Fruit fly (Drosophila melanogaster) whole organism, prepupa: ENCODE results near the gene Rala.

ENCODE experiments used
- Blimp-1 ChIP-seq: fragments of 200-800 bp; sonication (Bioruptor generic); optimal IDR thresholded peaks from 3 replicates; lab custom pipeline; 2017; ENCODE audit warnings: missing biosample characterization, missing genetic modification characterization, mild to moderate bottlenecking, moderate library complexity, missing genetic modification reagents
- CG10631 ChIP-seq: fragments of 200-800 bp; sonication (Bioruptor generic); optimal IDR thresholded peaks from 2 replicates; lab custom pipeline; 2016; ENCODE audit warnings: missing biosample characterization, missing genetic modification characterization
- CG10669 ChIP-seq: fragments of 200-800 bp; sonication (Bioruptor generic); optimal IDR thresholded peaks from 3 replicates; lab custom pipeline; 2018; ENCODE audit warnings: missing biosample characterization, mild to moderate bottlenecking, missing genetic modification characterization, moderate library complexity
- CG11294 ChIP-seq: fragments of 200-800 bp; sonication (Bioruptor generic); IDR thresholded peaks from 2 replicates; pipeline ENCODE4 v1.3.6; 2022; ENCODE audit warnings: missing biosample characterization, missing genetic modification characterization
- CG11762 ChIP-seq: fragments of 200-800 bp; sonication (Bioruptor generic); optimal IDR thresholded peaks from 3 replicates; lab custom pipeline; 2016; ENCODE audit warnings: missing biosample characterization, missing genetic modification characterization; ENCODE audit not compliant: insufficient read depth
- CG11902 ChIP-seq: fragments of 200-800 bp; sonication (Bioruptor generic); optimal IDR thresholded peaks from 3 replicates; lab custom pipeline; 2016; ENCODE audit warnings: missing biosample characterization, missing genetic modification characterization
- CG15336 ChIP-seq: fragments of 200-800 bp; sonication (Bioruptor generic); IDR thresholded peaks from 2 replicates; pipeline ENCODE4 v1.3.6; 2022; ENCODE audit warnings: missing biosample characterization, missing genetic modification characterization
- CG1621 ChIP-seq: fragments of 200-800 bp; sonication (Bioruptor generic); optimal IDR thresholded peaks from 3 replicates; lab custom pipeline; 2018; ENCODE audit warnings: missing biosample characterization, mild to moderate bottlenecking, missing genetic modification characterization
- CG16779 ChIP-seq: fragments of 200-800 bp; sonication (Bioruptor generic); optimal IDR thresholded peaks from 3 replicates; lab custom pipeline; 2017; ENCODE audit warnings: missing biosample characterization, mild to moderate bottlenecking, missing genetic modification characterization
- CG3032 ChIP-seq: fragments of 200-800 bp; optimal IDR thresholded peaks from 2 replicates; lab custom pipeline; 2019; ENCODE audit warnings: missing biosample characterization, mild to moderate bottlenecking, missing genetic modification characterization, moderate library complexity
- CG34406 ChIP-seq: fragments of 200-800 bp; sonication (Bioruptor generic); optimal IDR thresholded peaks from 3 replicates; lab custom pipeline; 2016; ENCODE audit warnings: missing biosample characterization, missing genetic modification characterization
- CG4318 ChIP-seq: fragments of 200-800 bp; sonication (Bioruptor generic); optimal IDR thresholded peaks from 3 replicates; lab custom pipeline; 2017; ENCODE audit warnings: missing biosample characterization, mild to moderate bottlenecking, missing genetic modification characterization
- CG6276 ChIP-seq: fragments of 200-800 bp; sonication (Bioruptor generic); optimal IDR thresholded peaks from 2 replicates; lab custom pipeline; 2017; ENCODE audit warnings: missing biosample characterization, mild to moderate bottlenecking, missing genetic modification characterization
- CG6792 ChIP-seq: fragments of 200-800 bp; sonication (Bioruptor generic); optimal IDR thresholded peaks from 3 replicates; lab custom pipeline; 2016; ENCODE audit warnings: missing biosample characterization, missing genetic modification characterization
- CG8319 ChIP-seq: fragments of 200-800 bp; sonication (Bioruptor generic); optimal IDR thresholded peaks from 3 replicates; lab custom pipeline; 2016; ENCODE audit warnings: missing biosample characterization, missing genetic modification characterization
- CG9139 ChIP-seq: fragments of 200-800 bp; sonication (Bioruptor generic); optimal IDR thresholded peaks from 3 replicates; lab custom pipeline; 2017; ENCODE audit warnings: missing biosample characterization, mild to moderate bottlenecking, missing genetic modification characterization
- Eip75B ChIP-seq: fragments of 200-800 bp; sonication (Bioruptor generic); optimal IDR thresholded peaks from 3 replicates; lab custom pipeline; 2016; ENCODE audit warnings: missing biosample characterization, missing genetic modification characterization
- Eip78C ChIP-seq: fragments of 200-800 bp; sonication (Bioruptor generic); peaks from one replicate; lab custom pipeline; 2016; ENCODE audit warnings: missing biosample characterization, missing genetic modification characterization
- Eip93F ChIP-seq: fragments of 200-800 bp; sonication (Bioruptor generic); optimal IDR thresholded peaks from 2 replicates; lab custom pipeline; 2016; ENCODE audit warnings: missing biosample characterization, mild to moderate bottlenecking, missing genetic modification characterization
- Ets96B ChIP-seq: fragments of 200-800 bp; optimal IDR thresholded peaks from 2 replicates; lab custom pipeline; 2019; ENCODE audit warnings: missing biosample characterization, mild to moderate bottlenecking, missing genetic modification characterization, moderate library complexity
- Gug ChIP-seq: fragments of 200-800 bp; sonication (Bioruptor generic); IDR thresholded peaks from 2 replicates; pipeline ENCODE4 v1.3.6; 2022; ENCODE audit warnings: missing biosample characterization, missing genetic modification characterization
- Hr38 ChIP-seq: sonication (Bioruptor generic); optimal IDR thresholded peaks from 2 replicates; lab custom pipeline; 2016; ENCODE audit warnings: missing biosample characterization, missing genetic modification characterization
- Hr39 ChIP-seq: fragments of 200-800 bp; sonication (Bioruptor generic); optimal IDR thresholded peaks from 2 replicates; lab custom pipeline; 2016; ENCODE audit warnings: missing biosample characterization, missing genetic modification characterization
- Hr4 ChIP-seq: fragments of 200-800 bp; sonication (Bioruptor generic); optimal IDR thresholded peaks from 3 replicates; lab custom pipeline; 2016; ENCODE audit warnings: missing biosample characterization, missing genetic modification characterization
- Lpt ChIP-seq: fragments of 200-800 bp; sonication (Bioruptor generic); optimal IDR thresholded peaks from 3 replicates; lab custom pipeline; 2016; ENCODE audit warnings: missing biosample characterization, missing genetic modification characterization
- Met ChIP-seq: fragments of 200-800 bp; sonication (Bioruptor generic); optimal IDR thresholded peaks from 3 replicates; lab custom pipeline; 2016; ENCODE audit warnings: missing biosample characterization, missing genetic modification characterization
- OdsH ChIP-seq: fragments of 200-800 bp; sonication (Bioruptor generic); optimal IDR thresholded peaks from 3 replicates; lab custom pipeline; 2016; ENCODE audit warnings: missing biosample characterization, missing genetic modification characterization
- Sox102F ChIP-seq: fragments of 200-800 bp; sonication (Bioruptor generic); optimal IDR thresholded peaks from 2 replicates; lab custom pipeline; 2016; ENCODE audit warnings: missing biosample characterization, mild to moderate bottlenecking, missing genetic modification characterization
- Sox14 ChIP-seq: fragments of 200-800 bp; sonication (Bioruptor generic); optimal IDR thresholded peaks from 3 replicates; lab custom pipeline; 2016; ENCODE audit warnings: missing biosample characterization, missing genetic modification characterization
- Sox15 ChIP-seq: fragments of 200-800 bp; sonication (Bioruptor generic); optimal IDR thresholded peaks from 3 replicates; lab custom pipeline; 2016; ENCODE audit warnings: missing biosample characterization, missing genetic modification characterization
- achi ChIP-seq: fragments of 200-800 bp; sonication (Bioruptor generic); optimal IDR thresholded peaks from 3 replicates; lab custom pipeline; 2016; ENCODE audit warnings: missing biosample characterization, missing genetic modification characterization
- acj6 ChIP-seq: fragments of 200-800 bp; sonication (Bioruptor generic); optimal IDR thresholded peaks from 3 replicates; lab custom pipeline; 2016; ENCODE audit warnings: missing biosample characterization, missing genetic modification characterization
- cyc ChIP-seq: fragments of 200-800 bp; sonication (Bioruptor generic); optimal IDR thresholded peaks from 3 replicates; lab custom pipeline; 2016; ENCODE audit warnings: missing biosample characterization, missing genetic modification characterization
- dac ChIP-seq: fragments of 200-800 bp; sonication (Bioruptor generic); optimal IDR thresholded peaks from 2 replicates; lab custom pipeline; 2017; ENCODE audit warnings: missing biosample characterization, mild to moderate bottlenecking, missing genetic modification characterization
- eg ChIP-seq: fragments of 200-800 bp; sonication (Bioruptor generic); IDR thresholded peaks from 3 replicates; pipeline ENCODE4 v1.3.6; 2022; ENCODE audit warnings: missing biosample characterization, missing genetic modification characterization
- esn ChIP-seq: fragments of 200-800 bp; sonication (Bioruptor generic); optimal IDR thresholded peaks from 2 replicates; lab custom pipeline; 2016; ENCODE audit warnings: missing biosample characterization, mild to moderate bottlenecking, missing genetic modification characterization, moderate library complexity
- fd59A ChIP-seq: fragments of 200-800 bp; sonication (Bioruptor generic); optimal IDR thresholded peaks from 2 replicates; lab custom pipeline; 2017; ENCODE audit warnings: missing biosample characterization, mild to moderate bottlenecking, missing genetic modification characterization, missing genetic modification reagents
- fd85E ChIP-seq: fragments of 200-800 bp; sonication (Bioruptor generic); optimal IDR thresholded peaks from 3 replicates; lab custom pipeline; 2016; ENCODE audit warnings: missing biosample characterization, missing genetic modification characterization
- fkh ChIP-seq: fragments of 200-800 bp; sonication (Bioruptor generic); optimal IDR thresholded peaks from 3 replicates; lab custom pipeline; 2017; ENCODE audit warnings: missing biosample characterization, mild to moderate bottlenecking, missing genetic modification characterization, moderate library complexity
- net ChIP-seq: fragments of 200-800 bp; sonication (Bioruptor generic); optimal IDR thresholded peaks from 3 replicates; lab custom pipeline; 2016; ENCODE audit warnings: missing biosample characterization, missing genetic modification characterization
- pdm3 ChIP-seq: fragments of 200-800 bp; sonication (Bioruptor generic); optimal IDR thresholded peaks from 3 replicates; lab custom pipeline; 2016; ENCODE audit warnings: missing biosample characterization, missing genetic modification characterization
- spab ChIP-seq: fragments of 200-800 bp; sonication (Bioruptor generic); optimal IDR thresholded peaks from 2 replicates; lab custom pipeline; 2017; ENCODE audit warnings: missing biosample characterization, mild to moderate bottlenecking, missing genetic modification characterization, missing genetic modification reagents
- ss ChIP-seq, 2 experiments: fragments of 200-800 bp; sonication (Bioruptor generic); optimal IDR thresholded peaks; 2 replicates in 1 of 2; 3 replicates in 1 of 2; lab custom pipeline; 2017 to 2018; ENCODE audit warnings: mild to moderate bottlenecking in 2 of 2, missing biosample characterization in 2 of 2, missing genetic modification characterization in 2 of 2, moderate library complexity in 1 of 2
- svp ChIP-seq: fragments of 200-800 bp; sonication (Bioruptor generic); peaks from one replicate; lab custom pipeline; 2016; ENCODE audit warnings: missing biosample characterization, missing genetic modification characterization
- topi ChIP-seq: fragments of 200-800 bp; sonication (Bioruptor generic); optimal IDR thresholded peaks from 3 replicates; lab custom pipeline; 2016; ENCODE audit warnings: missing biosample characterization, missing genetic modification characterization
- vri ChIP-seq: fragments of 200-800 bp; sonication (Bioruptor generic); optimal IDR thresholded peaks from 3 replicates; lab custom pipeline; 2016; ENCODE audit warnings: missing biosample characterization, mild to moderate bottlenecking, missing genetic modification characterization

The Rala gene

dm6 chrX:3681729-3682482 is 37.5 kb downstream of the Rala start (continued):
- no peak for TF ChIP-seq fkh (GFP tag; lab: Kevin White, UChicago)
- peak; percentile 89 to 95 for TF ChIP-seq ss (GFP tag; optimal IDR thresholded peaks at IDR 0.05; lab: Kevin White, UChicago)
- TF ChIP-seq eg (GFP tag; lab: Robert Waterston, UW) = peak; percentile 93
- peak; percentile 47 for TF ChIP-seq Blimp-1
- peak; percentile 94 for TF ChIP-seq CG6276 (GFP tag; lab: Kevin White, UChicago)
- peak; percentile 95 for TF ChIP-seq Hr4 (GFP tag; lab: Kevin White, UChicago)
- peak; percentile 94 for TF ChIP-seq acj6 (GFP tag; lab: Kevin White, UChicago)
- TF ChIP-seq topi (GFP tag; lab: Kevin White, UChicago) = peak; percentile 92
- TF ChIP-seq Eip75B (GFP tag; lab: Kevin White, UChicago) = peak; percentile 97
- TF ChIP-seq, all 60 proteins: peak for 58

DNA sequence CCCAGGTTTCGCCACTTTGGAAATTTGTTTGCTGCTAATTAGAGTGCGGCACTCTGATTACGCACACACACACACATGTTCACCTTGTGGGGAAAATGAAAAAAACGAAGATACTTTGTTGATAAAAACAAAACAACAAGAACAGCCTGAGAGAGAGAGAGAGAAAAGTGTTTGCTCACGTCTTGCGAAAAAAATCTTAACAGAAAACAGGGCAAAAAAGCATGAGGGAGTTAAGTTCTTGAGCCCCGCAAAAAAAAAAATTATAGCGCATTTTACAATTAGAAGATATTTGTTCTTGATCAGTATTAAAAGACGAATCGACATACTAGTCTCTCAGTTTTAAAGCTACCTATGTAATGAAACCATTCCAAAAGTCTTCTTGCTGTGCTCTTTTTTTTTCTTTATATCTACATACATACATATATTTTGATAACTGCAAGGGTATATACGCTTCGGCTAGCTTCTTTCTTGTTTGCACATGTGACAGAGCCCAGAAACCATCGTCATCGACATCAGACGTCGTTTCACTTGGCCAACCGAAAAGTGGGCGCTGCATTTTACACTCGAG is 38.6 kb downstream of the Rala start:
- peak; percentile 77 for TF ChIP-seq achi (GFP tag; lab: Kevin White, UChicago)
- peak; percentile 29 for TF ChIP-seq CG4318 (GFP tag; lab: Kevin White, UChicago)
- peak; percentile 54 for TF ChIP-seq CG11902 (GFP tag; lab: Kevin White, UChicago)
- TF ChIP-seq CG10669 (GFP tag; lab: Kevin White, UChicago) = peak; percentile 62
- TF ChIP-seq Met (GFP tag; lab: Kevin White, UChicago) = peak; percentile 80
- peak; percentile 72 for TF ChIP-seq Sox14
- TF ChIP-seq OdsH (GFP tag; lab: Kevin White, UChicago) = peak; percentile 77
- no peak for TF ChIP-seq Eip93F (GFP tag; lab: Kevin White, UChicago)
- peak; percentile 63 for TF ChIP-seq Sox15
- TF ChIP-seq pdm3 (GFP tag; lab: Kevin White, UChicago) = peak; percentile 82
- TF ChIP-seq CG3032 (tag; lab: Kevin White, UChicago) = peak; percentile 68
- no peak for TF ChIP-seq fkh (GFP tag; lab: Kevin White, UChicago)
- TF ChIP-seq Ets96B = peak; percentile 59
- peak; percentile 75 for TF ChIP-seq CG34406 (GFP tag; lab: Kevin White, UChicago)
- peak; percentile 67 for TF ChIP-seq cyc (GFP tag; lab: Kevin White, UChicago)
- TF ChIP-seq Hr39 (GFP tag; lab: Kevin White, UChicago) = peak; percentile 77
- TF ChIP-seq fd59A = peak; percentile 68
- TF ChIP-seq Eip78C = peak; percentile 94
- TF ChIP-seq CG10631 (GFP tag; lab: Kevin White, UChicago) = peak; percentile 63
- TF ChIP-seq ss (GFP tag; optimal IDR thresholded peaks at IDR 0.05; lab: Kevin White, UChicago) = peak; percentile 36 to 77
- TF ChIP-seq CG11294 = no peak
- peak; percentile 79 for TF ChIP-seq topi (GFP tag; lab: Kevin White, UChicago)
- TF ChIP-seq CG11762 (GFP tag; lab: Kevin White, UChicago) = peak; percentile 50
- TF ChIP-seq CG16779 (tag; lab: Kevin White, UChicago) = peak; percentile 56
- peak; percentile 75 for TF ChIP-seq svp
- peak; percentile 73 for TF ChIP-seq CG6792 (GFP tag; lab: Kevin White, UChicago)
- peak; percentile 76 for TF ChIP-seq CG15336 (GFP tag; lab: Robert Waterston, UW)
- TF ChIP-seq spab = peak; percentile 42
- peak; percentile 49 for TF ChIP-seq vri (GFP tag; lab: Kevin White, UChicago)
- no peak for TF ChIP-seq Blimp-1
- TF ChIP-seq esn (GFP tag; lab: Kevin White, UChicago) = peak; percentile 82
- TF ChIP-seq dac (GFP tag; lab: Kevin White, UChicago) = no peak
- peak; percentile 57 for TF ChIP-seq net (GFP tag; lab: Kevin White, UChicago)
- no peak for TF ChIP-seq fd85E (GFP tag; lab: Kevin White, UChicago)
- TF ChIP-seq acj6 (GFP tag; lab: Kevin White, UChicago) = peak; percentile 81
- peak; percentile 38 for TF ChIP-seq CG8319
- TF ChIP-seq CG1621 (tag; lab: Kevin White, UChicago) = peak; percentile 48
- peak; percentile 24 for TF ChIP-seq CG6276 (GFP tag; lab: Kevin White, UChicago)
- TF ChIP-seq Hr38 (GFP tag; lab: Kevin White, UChicago) = no peak
- TF ChIP-seq Sox102F = peak; percentile 71
- TF ChIP-seq Hr4 (GFP tag; lab: Kevin White, UChicago) = peak; percentile 67
- peak; percentile 7 for TF ChIP-seq Lpt (GFP tag; lab: Kevin White, UChicago)
- TF ChIP-seq CG9139 (GFP tag; lab: Kevin White, UChicago) = no peak
- no peak; the same call in 1 of the 2 replicates for TF ChIP-seq Gug (GFP tag; lab: Robert Waterston, UW)
- peak; percentile 66; the same call in 1 of the 3 replicates for TF ChIP-seq eg (GFP tag; lab: Robert Waterston, UW)
